Fruit fly (Drosophila melanogaster) whole organism, embryonic: Measurements from ENCODE around the gene HemK2.

Source experiments
- Antp ChIP-seq: fragments of 200-800 bp; sonication (Bioruptor generic); optimal IDR thresholded peaks from 3 replicates; lab custom pipeline; 2016; ENCODE audit warnings: missing biosample characterization, missing genetic modification characterization
- BtbVII ChIP-seq: fragments of 200-800 bp; sonication (Bioruptor generic); optimal IDR thresholded peaks from 3 replicates; lab custom pipeline; 2017; ENCODE audit warnings: missing biosample characterization, mild to moderate bottlenecking, missing genetic modification characterization
- Bteb2 ChIP-seq: fragments of 200-800 bp; sonication (Bioruptor generic); optimal IDR thresholded peaks from 2 replicates; lab custom pipeline; 2016; ENCODE audit warnings: missing biosample characterization, missing genetic modification characterization
- C15 ChIP-seq: fragments of 200-800 bp; sonication (Bioruptor generic); IDR thresholded peaks from 3 replicates; pipeline ENCODE4 v1.3.6; 2022; ENCODE audit warnings: missing biosample characterization, missing genetic modification characterization
- CG10431 ChIP-seq: fragments of 200-800 bp; sonication (Bioruptor generic); optimal IDR thresholded peaks from 3 replicates; lab custom pipeline; 2018; ENCODE audit warnings: missing biosample characterization, mild to moderate bottlenecking, missing genetic modification characterization
- CG10565 ChIP-seq: fragments of 200-800 bp; sonication (Bioruptor generic); optimal IDR thresholded peaks from 3 replicates; lab custom pipeline; 2016; ENCODE audit warnings: missing biosample characterization, mild to moderate bottlenecking, missing genetic modification characterization
- CG10959 ChIP-seq: fragments of 200-800 bp; sonication (Bioruptor generic); IDR thresholded peaks from 2 replicates; pipeline ENCODE4 v1.3.6; 2022; ENCODE audit warnings: missing biosample characterization, missing genetic modification characterization
- CG11093 ChIP-seq: fragments of 200-800 bp; sonication (Bioruptor generic); IDR thresholded peaks from 3 replicates; pipeline ENCODE4 v1.3.6; 2022; ENCODE audit warnings: missing biosample characterization, missing genetic modification characterization
- CG11398 ChIP-seq: fragments of 200-800 bp; sonication (Bioruptor generic); optimal IDR thresholded peaks from 2 replicates; lab custom pipeline; 2016; ENCODE audit warnings: missing biosample characterization, missing genetic modification characterization
- CG12155 ChIP-seq: fragments of 200-800 bp; sonication (Bioruptor generic); optimal IDR thresholded peaks from 3 replicates; lab custom pipeline; 2016; ENCODE audit warnings: missing biosample characterization, missing genetic modification characterization
- CG12219 ChIP-seq: fragments of 200-800 bp; sonication (Bioruptor generic); optimal IDR thresholded peaks from 3 replicates; lab custom pipeline; 2018; ENCODE audit warnings: missing biosample characterization, mild to moderate bottlenecking, missing genetic modification characterization
- CG1529 ChIP-seq: fragments of 200-800 bp; sonication (Bioruptor generic); optimal IDR thresholded peaks from 3 replicates; lab custom pipeline; 2018; ENCODE audit warnings: missing biosample characterization, missing genetic modification characterization
- CG17186 ChIP-seq: fragments of 200-800 bp; sonication (Bioruptor generic); optimal IDR thresholded peaks from 3 replicates; lab custom pipeline; 2017; ENCODE audit warnings: missing biosample characterization, missing genetic modification reagents, missing genetic modification characterization
- CG18262 ChIP-seq: fragments of 200-800 bp; optimal IDR thresholded peaks from 3 replicates; lab custom pipeline; 2019; ENCODE audit warnings: missing biosample characterization, mild to moderate bottlenecking, missing genetic modification characterization, moderate library complexity
- CG1832 ChIP-seq: fragments of 200-800 bp; sonication (Bioruptor generic); optimal IDR thresholded peaks from 2 replicates; lab custom pipeline; 2017; ENCODE audit warnings: missing biosample characterization, mild to moderate bottlenecking, missing genetic modification characterization, inconsistent platforms
- CG18476 ChIP-seq: fragments of 200-800 bp; sonication (Bioruptor generic); optimal IDR thresholded peaks from 2 replicates; lab custom pipeline; 2016; ENCODE audit warnings: missing biosample characterization, mild to moderate bottlenecking, missing genetic modification characterization
- CG33557 ChIP-seq: fragments of 200-800 bp; sonication (Bioruptor generic); optimal IDR thresholded peaks from 2 replicates; lab custom pipeline; 2019; ENCODE audit warnings: missing biosample characterization, mild to moderate bottlenecking, missing genetic modification characterization, moderate library complexity
- CG3838 ChIP-seq: fragments of 200-800 bp; sonication (Bioruptor generic); optimal IDR thresholded peaks from 3 replicates; lab custom pipeline; 2016; ENCODE audit warnings: missing biosample characterization, missing genetic modification characterization
- CG4404 ChIP-seq: fragments of 200-800 bp; sonication (Bioruptor generic); IDR thresholded peaks from 2 replicates; pipeline ENCODE4 v1.3.6; 2022; ENCODE audit warnings: missing biosample characterization, missing genetic modification characterization
- CG4424 ChIP-seq: fragments of 200-800 bp; sonication (Bioruptor generic); optimal IDR thresholded peaks from 3 replicates; lab custom pipeline; 2016; ENCODE audit warnings: missing biosample characterization, missing genetic modification characterization
- CG6689 ChIP-seq: fragments of 200-800 bp; sonication (Bioruptor generic); IDR thresholded peaks from 2 replicates; pipeline ENCODE4 v1.3.6; 2022; ENCODE audit warnings: missing biosample characterization, missing genetic modification characterization
- CG7271 ChIP-seq: fragments of 200-800 bp; sonication (Bioruptor generic); optimal IDR thresholded peaks from 2 replicates; lab custom pipeline; 2018; ENCODE audit warnings: missing biosample characterization, mild to moderate bottlenecking, missing genetic modification characterization, moderate library complexity
- CG7556 ChIP-seq: fragments of 200-800 bp; sonication (Bioruptor generic); optimal IDR thresholded peaks from 2 replicates; lab custom pipeline; 2017; ENCODE audit warnings: missing biosample characterization, mild to moderate bottlenecking, missing genetic modification characterization
- CG7786 ChIP-seq: fragments of 200-800 bp; sonication (Bioruptor generic); optimal IDR thresholded peaks from 2 replicates; lab custom pipeline; 2016; ENCODE audit warnings: missing biosample characterization, missing genetic modification characterization
- CG9932 ChIP-seq: fragments of 200-800 bp; sonication (Bioruptor generic); IDR thresholded peaks from 2 replicates; pipeline ENCODE4 v1.3.6; 2022; ENCODE audit warnings: missing biosample characterization, missing genetic modification characterization
- D ChIP-seq, 2 experiments: fragments of 200-800 bp in 1 of 2; fragments of >200 bp in 1 of 2; sonication (Bioruptor generic) in 1 of 2; optimal IDR thresholded peaks; 2 replicates in 1 of 2; 3 replicates in 1 of 2; lab custom pipeline; 2017; ENCODE audit warnings: mild to moderate bottlenecking in 1 of 2, missing biosample characterization in 1 of 2, missing genetic modification characterization in 1 of 2, missing genetic modification reagents in 1 of 2
- Dp ChIP-seq: fragments of 200-800 bp; sonication (Bioruptor generic); optimal IDR thresholded peaks from 2 replicates; lab custom pipeline; 2018; ENCODE audit warnings: missing biosample characterization, mild to moderate bottlenecking, missing genetic modification characterization, moderate library complexity
- Kr ChIP-seq: fragments of 200-800 bp; sonication (Bioruptor generic); optimal IDR thresholded peaks from 2 replicates; lab custom pipeline; 2017; ENCODE audit warnings: missing biosample characterization, mild to moderate bottlenecking, missing genetic modification characterization
- Mes4 ChIP-seq: fragments of 200-800 bp; sonication (Bioruptor generic); optimal IDR thresholded peaks from 2 replicates; lab custom pipeline; 2016; ENCODE audit warnings: missing biosample characterization, missing genetic modification characterization
- NFAT ChIP-seq: fragments of 200-800 bp; sonication (Bioruptor generic); IDR thresholded peaks from 2 replicates; pipeline ENCODE4 v1.3.6; 2022; ENCODE audit warnings: missing biosample characterization, missing genetic modification characterization
- Trl ChIP-seq, 3 experiments: fragments of >200 bp in 2 of 3; fragments of 200-800 bp in 1 of 3; sonication (Bioruptor generic) in 1 of 3; optimal IDR thresholded peaks; 2 replicates in 1 of 3; 3 replicates in 2 of 3; lab custom pipeline; 2016 to 2017; ENCODE audit warnings: missing biosample characterization in 1 of 3, missing genetic modification characterization in 1 of 3
- bsh ChIP-seq, 2 experiments: fragments of 200-800 bp; sonication (Bioruptor generic); optimal IDR thresholded peaks; 2 replicates each; lab custom pipeline; 2017 to 2018; ENCODE audit warnings: mild to moderate bottlenecking in 2 of 2, missing biosample characterization in 2 of 2, missing genetic modification characterization in 2 of 2, moderate library complexity in 1 of 2
- cato ChIP-seq: fragments of 200-800 bp; sonication (Bioruptor generic); optimal IDR thresholded peaks from 2 replicates; lab custom pipeline; 2016; ENCODE audit warnings: missing biosample characterization, missing genetic modification characterization, borderline replicate concordance
- crc ChIP-seq: fragments of 200-800 bp; sonication (Bioruptor generic); optimal IDR thresholded peaks from 2 replicates; lab custom pipeline; 2016; ENCODE audit warnings: missing biosample characterization, missing genetic modification characterization
- cwo ChIP-seq: fragments of 200-800 bp; sonication (Bioruptor generic); optimal IDR thresholded peaks from 3 replicates; lab custom pipeline; 2017; ENCODE audit warnings: missing biosample characterization, missing genetic modification characterization, mild to moderate bottlenecking, moderate library complexity, missing genetic modification reagents
- dan ChIP-seq: fragments of 200-800 bp; sonication (Bioruptor generic); IDR thresholded peaks from 2 replicates; pipeline ENCODE4 v1.3.6; 2022; ENCODE audit warnings: missing biosample characterization, missing genetic modification characterization
- ftz-f1 ChIP-seq: fragments of 200-800 bp; sonication (Bioruptor generic); optimal IDR thresholded peaks from 2 replicates; lab custom pipeline; 2016; ENCODE audit warnings: missing biosample characterization, missing genetic modification characterization
- gsb-n ChIP-seq: fragments of 200-800 bp; sonication (Bioruptor generic); optimal IDR thresholded peaks from 3 replicates; lab custom pipeline; 2018; ENCODE audit warnings: missing biosample characterization, mild to moderate bottlenecking, missing genetic modification characterization
- ham ChIP-seq: fragments of 200-800 bp; sonication (Bioruptor generic); IDR thresholded peaks from 2 replicates; pipeline ENCODE4 v1.3.6; 2022; ENCODE audit warnings: missing biosample characterization, missing genetic modification characterization
- hbn ChIP-seq: fragments of 200-800 bp; sonication (Bioruptor generic); IDR thresholded peaks from 2 replicates; pipeline ENCODE4 v1.3.6; 2022; ENCODE audit warnings: missing biosample characterization, missing genetic modification characterization; ENCODE audit not compliant: partially characterized antibody
- kah ChIP-seq: fragments of 200-800 bp; sonication (Bioruptor generic); optimal IDR thresholded peaks from 2 replicates; lab custom pipeline; 2018; ENCODE audit warnings: missing biosample characterization, mild to moderate bottlenecking, missing genetic modification characterization
- klu ChIP-seq: fragments of 200-800 bp; sonication (Bioruptor generic); IDR thresholded peaks from 2 replicates; pipeline ENCODE4 v1.3.6; 2022; ENCODE audit warnings: missing biosample characterization, missing genetic modification characterization
- org-1 ChIP-seq: fragments of 200-800 bp; sonication (Bioruptor generic); optimal IDR thresholded peaks from 2 replicates; lab custom pipeline; 2017; ENCODE audit warnings: missing biosample characterization, missing genetic modification characterization
- pnt ChIP-seq: fragments of 200-800 bp; sonication (Bioruptor generic); optimal IDR thresholded peaks from 3 replicates; lab custom pipeline; 2016; ENCODE audit warnings: missing biosample characterization, missing genetic modification characterization
- tio ChIP-seq: fragments of 200-800 bp; sonication (Bioruptor generic); optimal IDR thresholded peaks from 2 replicates; lab custom pipeline; 2017; ENCODE audit warnings: missing biosample characterization, missing genetic modification characterization, inconsistent platforms
- tll ChIP-seq, 2 experiments: fragments of 200-800 bp in 1 of 2; fragments of >200 bp in 1 of 2; sonication (Bioruptor generic) in 1 of 2; optimal IDR thresholded peaks; 2 replicates each; lab custom pipeline; 2017 to 2019; ENCODE audit warnings: missing biosample characterization in 2 of 2, missing genetic modification characterization in 2 of 2, mild to moderate bottlenecking in 1 of 2, moderate library complexity in 1 of 2
- tup ChIP-seq: fragments of 200-800 bp; sonication (Bioruptor generic); optimal IDR thresholded peaks from 2 replicates; lab custom pipeline; 2016; ENCODE audit warnings: missing biosample characterization, mild to moderate bottlenecking, missing genetic modification characterization, moderate library complexity
- unpg ChIP-seq: fragments of 200-800 bp; sonication (Bioruptor generic); optimal IDR thresholded peaks from 3 replicates; lab custom pipeline; 2018; ENCODE audit warnings: missing biosample characterization, mild to moderate bottlenecking, missing genetic modification characterization, moderate library complexity
- vvl ChIP-seq: fragments of 200-800 bp; sonication (Bioruptor generic); IDR thresholded peaks from 2 replicates; pipeline ENCODE4 v1.3.6; 2022; ENCODE audit warnings: missing biosample characterization, missing genetic modification characterization

The HemK2 gene

DNA sequence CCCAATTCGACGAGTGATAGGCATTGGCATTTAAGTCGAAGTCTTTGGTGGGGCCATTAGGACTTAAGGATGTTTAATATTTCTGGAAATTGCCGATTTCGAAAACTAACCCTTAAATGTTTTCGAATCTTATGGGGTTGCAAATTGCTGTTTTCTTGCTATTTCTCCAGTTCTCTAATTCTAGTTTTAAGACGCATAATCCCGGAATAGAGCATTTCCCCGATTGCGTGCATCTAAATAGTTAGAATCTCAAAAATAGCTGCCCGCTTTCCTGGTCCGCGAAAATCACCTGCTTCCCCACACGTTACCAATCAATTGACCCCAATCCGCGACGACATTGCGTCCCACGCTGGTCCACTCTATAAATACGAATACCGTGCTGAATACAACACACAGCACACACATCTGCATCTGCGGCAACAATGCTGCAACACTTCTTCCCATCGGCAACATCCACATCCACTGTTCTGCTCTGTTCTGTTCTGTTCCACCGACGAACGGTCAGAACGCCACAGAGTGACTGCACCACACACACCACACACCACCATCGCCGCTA lies 7.5 kb downstream of the HemK2 start, which contains the start of gene Bacc (continued):
- peak; percentile 80 for TF ChIP-seq CG18476
- no peak for TF ChIP-seq tll (GFP tag; optimal IDR thresholded peaks at IDR 0.05; lab: Kevin White, UChicago)
- TF ChIP-seq tup, result peak; percentile 60
- no peak for TF ChIP-seq ftz-f1
- TF ChIP-seq org-1 (GFP tag; lab: Kevin White, UChicago), result peak; percentile 92
- TF ChIP-seq Antp (GFP tag; lab: Kevin White, UChicago), result peak; percentile 86
- TF ChIP-seq hbn (GFP tag; lab: Robert Waterston, UW), result no peak
- no peak for TF ChIP-seq NFAT (GFP tag; lab: Robert Waterston, UW)
- peak; percentile 79 for TF ChIP-seq Mes4 (GFP tag; lab: Kevin White, UChicago)
- TF ChIP-seq ham (GFP tag; lab: Robert Waterston, UW), result no peak
- no peak for TF ChIP-seq dan (GFP tag; lab: Robert Waterston, UW)
- TF ChIP-seq Kr (GFP tag; lab: Kevin White, UChicago), result no peak
- TF ChIP-seq CG18262 (tag; lab: Kevin White, UChicago), result peak; percentile 89
- peak; percentile 64 for TF ChIP-seq CG3838 (GFP tag; lab: Kevin White, UChicago)
- peak; percentile 84 for TF ChIP-seq CG12155 (GFP tag; lab: Kevin White, UChicago)
- TF ChIP-seq bsh (GFP tag; optimal IDR thresholded peaks at IDR 0.05; lab: Kevin White, UChicago), result peak; percentile 79 to 99
- TF ChIP-seq C15 (GFP tag; lab: Robert Waterston, UW), result no peak
- TF ChIP-seq CG4404 (GFP tag; lab: Robert Waterston, UW), result no peak
- TF ChIP-seq crc (GFP tag; lab: Kevin White, UChicago), result peak; percentile 90
- TF ChIP-seq CG10431, result peak; percentile 70
- peak; percentile 95 for TF ChIP-seq CG7556 (GFP tag; lab: Kevin White, UChicago)
- TF ChIP-seq Bteb2, result peak; percentile 86
- TF ChIP-seq cato (GFP tag; lab: Kevin White, UChicago), result peak; percentile 61
- TF ChIP-seq CG4424 (GFP tag; lab: Kevin White, UChicago), result peak; percentile 86
- peak; percentile 75 for TF ChIP-seq CG11093 (GFP tag; lab: Robert Waterston, UW)
- TF ChIP-seq Dp, result no peak
- TF ChIP-seq CG7786, result peak; percentile 93
- TF ChIP-seq CG7271 (tag; lab: Kevin White, UChicago), result no peak
- peak; percentile 93 for TF ChIP-seq tio (GFP tag; lab: Kevin White, UChicago)
- peak; percentile 80 for TF ChIP-seq cwo (GFP tag; lab: Kevin White, UChicago)
- no peak for TF ChIP-seq vvl (GFP tag; lab: Robert Waterston, UW)
- no peak for TF ChIP-seq CG1832
- peak; percentile 72 for TF ChIP-seq pnt (GFP tag; lab: Kevin White, UChicago)
- no peak for TF ChIP-seq CG10959
- peak; percentile 57 for TF ChIP-seq gsb-n (tag; lab: Kevin White, UChicago)
- peak; percentile 93 for TF ChIP-seq BtbVII (GFP tag; lab: Kevin White, UChicago)
- peak; percentile 88 for TF ChIP-seq CG11398 (GFP tag; lab: Kevin White, UChicago)
- TF ChIP-seq klu (GFP tag; lab: Robert Waterston, UW), result no peak
- TF ChIP-seq CG9932 (GFP tag; lab: Robert Waterston, UW), result no peak
- peak; percentile 84 for TF ChIP-seq CG12219 (GFP tag; lab: Kevin White, UChicago)
- no peak for TF ChIP-seq CG6689 (GFP tag; lab: Robert Waterston, UW)
- no peak for TF ChIP-seq D (optimal IDR thresholded peaks at IDR 0.05; lab: Kevin White, UChicago)
- peak; percentile 90 for TF ChIP-seq D (GFP tag; optimal IDR thresholded peaks at IDR 0.05; lab: Kevin White, UChicago)
- TF ChIP-seq CG10565 (GFP tag; lab: Kevin White, UChicago), result peak; percentile 65
- TF ChIP-seq CG17186 (GFP tag; lab: Kevin White, UChicago), result peak; percentile 25
- peak; percentile 88 for TF ChIP-seq CG1529
- peak; percentile 73 for TF ChIP-seq kah (GFP tag; lab: Kevin White, UChicago)
- TF ChIP-seq Trl (optimal IDR thresholded peaks at IDR 0.05; lab: Kevin White, UChicago), result no peak
- peak; percentile 86 for TF ChIP-seq Trl (GFP tag; optimal IDR thresholded peaks at IDR 0.05; lab: Kevin White, UChicago)
- TF ChIP-seq CG33557 (GFP tag; lab: Kevin White, UChicago), result peak; percentile 38
- peak; percentile 76 for TF ChIP-seq unpg (GFP tag; lab: Kevin White, UChicago)
